Worm (Caenorhabditis elegans) whole organism, mixed stage, embryonic: ENCODE results near the gene F15E6.6.

Experiments
- ceh-83 ChIP-seq: fragments of 200-800 bp; sonication (Bioruptor generic); optimal IDR thresholded peaks from 2 replicates; lab custom pipeline; 2018; ENCODE audit warnings: mild to moderate bottlenecking, missing genetic modification characterization, missing compliant biosample characterization
- ces-1 ChIP-seq: fragments of 150-350 bp; optimal IDR thresholded peaks from 2 replicates; lab custom pipeline; 2014; ENCODE audit warnings: missing biosample characterization, missing genetic modification reagents, missing genetic modification characterization
- elt-3 ChIP-seq: fragments of 150-350 bp; optimal IDR thresholded peaks from 2 replicates; lab custom pipeline; 2014; ENCODE audit warnings: missing biosample characterization, missing genetic modification characterization
- lin-13 ChIP-seq: fragments of 150-350 bp; optimal IDR thresholded peaks from 2 replicates; lab custom pipeline; 2014; ENCODE audit warnings: missing biosample characterization, missing genetic modification characterization
- mab-5 ChIP-seq: fragments of 150-350 bp; optimal IDR thresholded peaks from 2 replicates; lab custom pipeline; 2014; ENCODE audit warnings: missing biosample characterization, missing genetic modification characterization
- nhr-12 ChIP-seq: fragments of 150-350 bp; optimal IDR thresholded peaks from 2 replicates; lab custom pipeline; 2014; ENCODE audit warnings: missing biosample characterization, missing genetic modification characterization
- nhr-2 ChIP-seq: fragments of 150-350 bp; optimal IDR thresholded peaks from 2 replicates; lab custom pipeline; 2014; ENCODE audit warnings: missing biosample characterization, missing genetic modification characterization
- nhr-237 ChIP-seq: fragments of 150-350 bp; optimal IDR thresholded peaks from 2 replicates; lab custom pipeline; 2014; ENCODE audit warnings: missing biosample characterization, missing genetic modification characterization
- snpc-4 ChIP-seq: fragments of 150-350 bp; optimal IDR thresholded peaks from 2 replicates; lab custom pipeline; 2014; ENCODE audit warnings: missing biosample characterization, missing genetic modification characterization
- sptf-1 ChIP-seq: sonication (generic microtip); optimal IDR thresholded peaks from 2 replicates; lab custom pipeline; 2017; ENCODE audit warnings: mild to moderate bottlenecking, missing genetic modification characterization, moderate library complexity, missing compliant biosample characterization
- tbx-8 ChIP-seq: fragments of 200-800 bp; sonication (Bioruptor generic); optimal IDR thresholded peaks from 2 replicates; lab custom pipeline; 2018; ENCODE audit warnings: mild to moderate bottlenecking, missing genetic modification characterization, moderate library complexity, missing compliant biosample characterization
- unc-39 ChIP-seq: fragments of 150-350 bp; optimal IDR thresholded peaks from 2 replicates; lab custom pipeline; 2014; ENCODE audit warnings: missing biosample characterization, missing genetic modification characterization
- unc-62 ChIP-seq: fragments of 150-350 bp; optimal IDR thresholded peaks from 2 replicates; lab custom pipeline; 2014; ENCODE audit warnings: missing biosample characterization, missing genetic modification reagents, missing genetic modification characterization
- ztf-11 ChIP-seq: fragments of 150-350 bp; optimal IDR thresholded peaks from 2 replicates; lab custom pipeline; 2014; ENCODE audit warnings: missing biosample characterization, missing genetic modification characterization

DNA sequence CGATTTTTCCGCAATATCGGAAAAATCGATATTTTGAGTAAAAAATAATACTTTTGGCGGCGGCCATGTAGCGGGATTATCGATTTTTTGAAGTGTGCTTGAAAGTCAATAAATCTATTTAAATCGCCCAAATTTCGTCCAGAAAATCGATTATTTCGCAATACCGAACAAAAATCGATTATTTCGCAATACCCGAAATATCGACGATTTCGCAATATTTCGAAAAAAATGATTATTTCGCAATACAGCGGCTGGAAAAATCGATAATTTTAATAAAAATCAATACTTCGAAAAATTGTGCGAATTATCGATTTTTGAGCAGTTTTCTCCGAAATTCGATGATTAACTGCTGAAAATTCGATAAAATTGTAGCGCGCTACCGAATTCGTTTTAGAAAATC, 34.1 kb upstream of the F15E6.6 start:
- TF ChIP-seq elt-3 (tag; lab: Kevin White, UChicago) (no peak), sptf-1 (tag; lab: Kevin White, UChicago) (no peak), ces-1 (GFP tag; lab: Kevin White, UChicago) (no peak), tbx-8 (GFP tag; lab: Kevin White, UChicago) (no peak), nhr-237 (tag; lab: Kevin White, UChicago) (no peak), nhr-12 (tag; lab: Kevin White, UChicago) (no peak), ztf-11 (tag; lab: Kevin White, UChicago) (no peak), snpc-4 (tag; lab: Kevin White, UChicago) (no peak), ceh-83 (GFP tag; lab: Kevin White, UChicago) (no peak), unc-62 (GFP tag; lab: Kevin White, UChicago) (no peak), unc-39 (tag; lab: Kevin White, UChicago) (no peak), nhr-2 (tag; lab: Kevin White, UChicago) (no peak), mab-5 (tag; lab: Kevin White, UChicago) (no peak), lin-13 (tag; lab: Kevin White, UChicago) (no peak)
